Fruit fly (Drosophila melanogaster) ovary, adult (tissue): Measurements from ENCODE around the gene Chchd3.

Experiments used
- CG17801 ChIP-seq: fragments of 200-800 bp; optimal IDR thresholded peaks from 2 replicates; lab custom pipeline; 2019; ENCODE audit warnings: missing biosample characterization, mild to moderate bottlenecking, missing genetic modification characterization, moderate library complexity; ENCODE audit not compliant: partially characterized antibody

The Chchd3 gene

DNA sequence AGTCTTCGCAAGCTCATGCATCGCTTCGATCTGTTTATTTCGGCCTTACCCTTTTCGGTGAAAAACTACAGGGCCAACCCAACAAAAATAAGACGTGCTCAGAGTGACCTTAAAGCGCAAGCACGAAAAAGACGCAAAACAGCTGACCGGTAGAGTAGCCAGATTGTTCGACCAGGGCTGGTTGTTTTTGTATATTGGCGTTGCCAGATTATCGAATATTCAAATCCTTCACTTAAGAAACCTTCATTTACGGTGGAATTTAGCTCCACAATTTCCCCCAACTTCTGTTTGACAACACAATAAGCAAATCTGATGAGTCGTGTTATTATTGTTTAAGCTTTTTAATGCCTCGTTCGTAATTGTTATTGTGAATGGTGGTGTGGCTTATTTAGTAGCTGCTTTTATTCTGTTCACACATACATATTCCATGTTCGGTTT lies at the start of gene Chchd3:
Chchd3 (minus strand) TSS at position 132 of the 438 bp plus-strand sequence.
- no peak for TF ChIP-seq CG17801 (GFP tag; lab: Kevin White, UChicago)

DNA sequence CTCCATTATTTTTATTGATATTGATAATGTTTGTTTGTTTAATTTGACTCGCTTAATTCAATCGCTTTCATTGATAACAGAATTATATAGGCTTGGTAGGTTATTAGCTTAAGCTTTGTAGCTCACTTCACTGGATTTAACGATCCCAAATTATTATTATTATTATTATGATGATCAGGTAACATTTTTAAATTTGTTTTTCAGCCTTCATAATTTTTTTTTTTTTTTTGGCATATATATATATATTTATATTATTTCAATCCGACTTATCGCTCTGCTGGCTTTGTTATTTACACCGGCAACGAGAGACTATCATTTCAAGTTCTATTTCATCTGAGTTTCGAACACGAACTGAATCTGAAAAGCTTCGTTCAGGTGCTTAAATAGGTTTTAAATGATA lies 47.4 kb upstream of the Chchd3 start, which contains the start of gene CG15553:
CG15553 (minus strand) TSS at position 101 of the 400 bp plus-strand sequence.
- TF ChIP-seq CG17801 (GFP tag; lab: Kevin White, UChicago): no peak

DNA sequence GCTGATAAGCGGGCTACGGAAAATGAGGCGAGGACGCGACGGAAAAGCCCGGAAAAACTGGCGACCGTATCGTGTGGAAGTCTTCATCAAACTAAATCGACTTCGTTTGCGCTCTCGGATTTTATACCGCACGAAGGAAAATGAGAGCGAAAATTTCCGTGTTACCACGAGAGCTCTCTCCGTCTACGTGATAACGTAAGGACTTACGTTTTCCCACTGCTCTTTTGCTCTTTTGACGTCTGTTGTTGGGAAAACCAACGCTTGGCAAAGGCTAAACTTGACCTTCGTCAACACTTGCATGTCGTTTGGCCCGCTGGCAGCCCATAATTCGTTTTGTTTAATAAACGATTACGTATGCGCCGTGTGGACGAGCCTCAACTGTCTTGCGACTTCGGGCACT lies 43.5 kb upstream of the Chchd3 start, which contains the start of gene CG11317:
CG11317 (minus strand) TSS at position 101 of the 400 bp plus-strand sequence.
- TF ChIP-seq CG17801 (GFP tag; lab: Kevin White, UChicago): no peak

DNA sequence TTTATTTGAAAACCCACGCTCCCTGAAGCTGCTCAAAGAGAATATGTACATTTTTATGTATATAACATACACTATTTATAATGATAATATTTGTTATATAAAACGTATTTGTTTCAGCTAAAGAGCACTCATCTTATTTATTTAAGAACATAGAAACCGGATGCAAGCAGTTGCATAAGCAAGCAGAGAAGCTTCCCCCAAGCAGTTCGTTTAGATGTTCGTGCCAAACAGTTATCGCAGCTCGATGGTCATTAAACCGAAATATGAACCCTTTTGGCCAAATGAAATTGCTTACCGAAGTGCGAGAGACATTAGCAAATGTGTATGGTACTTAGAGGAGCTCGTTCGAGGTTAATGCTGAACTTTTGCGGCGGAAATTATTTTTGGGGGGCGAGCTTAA lies 36.3 kb upstream of the Chchd3 start:
- TF ChIP-seq CG17801 (GFP tag; lab: Kevin White, UChicago): no peak

DNA sequence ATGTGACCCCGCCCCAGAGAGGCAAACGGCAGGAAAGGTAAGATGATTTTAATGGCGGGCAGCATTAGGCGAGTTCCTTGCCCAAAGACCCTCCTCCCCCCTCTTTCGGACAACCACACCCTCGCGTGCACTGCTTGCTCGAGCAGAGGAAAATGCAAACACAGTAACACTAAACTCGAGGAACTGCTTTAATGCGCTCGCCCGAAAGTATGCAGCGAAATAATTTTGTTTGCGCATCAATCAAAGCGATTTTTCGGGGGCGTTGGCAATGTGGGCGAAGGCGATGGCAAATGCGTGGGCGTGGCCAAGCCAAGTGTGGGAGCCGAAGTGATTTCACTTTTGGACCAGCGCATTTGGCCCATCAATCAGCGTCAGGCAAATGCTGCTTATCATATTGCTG lies 32.7 kb upstream of the Chchd3 start:
- no peak for TF ChIP-seq CG17801 (GFP tag; lab: Kevin White, UChicago)

DNA sequence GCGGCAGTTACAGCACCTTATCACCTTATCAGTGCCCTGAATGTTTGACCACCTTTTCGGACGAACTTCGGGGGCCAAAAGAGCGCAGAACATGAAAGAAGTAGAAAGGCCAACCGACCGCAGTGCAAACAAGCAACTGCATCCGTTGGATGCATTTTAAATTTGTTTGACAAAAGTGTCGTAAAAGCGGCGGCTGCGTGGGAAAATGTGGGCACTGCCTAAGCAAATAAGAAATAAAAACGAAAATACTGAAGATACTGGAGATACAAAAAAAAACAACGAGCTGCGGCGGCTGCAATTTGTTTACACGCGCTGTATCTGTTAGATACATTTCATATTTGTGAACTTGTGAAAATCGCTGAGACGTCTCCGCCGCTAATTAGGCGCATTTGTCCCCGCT lies 17.0 kb upstream of the Chchd3 start:
- no peak for TF ChIP-seq CG17801 (GFP tag; lab: Kevin White, UChicago)

DNA sequence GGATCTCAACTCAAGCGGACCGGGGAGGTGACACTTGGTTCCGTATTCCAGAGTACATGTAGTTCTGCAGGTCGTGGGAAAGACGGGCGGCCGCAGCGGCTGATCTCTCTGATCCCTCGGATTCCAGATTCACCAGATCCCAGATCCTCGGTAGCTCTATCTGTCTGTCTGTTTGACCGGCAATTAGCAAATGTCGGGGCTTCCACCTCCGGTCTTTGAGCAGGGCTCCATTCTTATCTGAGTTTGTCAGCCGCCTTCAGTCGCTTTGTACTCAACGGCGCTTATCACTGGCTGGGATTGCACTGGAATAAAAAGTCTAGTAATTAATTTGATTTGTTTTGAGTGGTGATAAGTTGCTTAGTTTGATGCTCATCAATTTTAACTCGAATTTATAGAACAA lies 12.6 kb upstream of the Chchd3 start:
- TF ChIP-seq CG17801 (GFP tag; lab: Kevin White, UChicago): no peak

DNA sequence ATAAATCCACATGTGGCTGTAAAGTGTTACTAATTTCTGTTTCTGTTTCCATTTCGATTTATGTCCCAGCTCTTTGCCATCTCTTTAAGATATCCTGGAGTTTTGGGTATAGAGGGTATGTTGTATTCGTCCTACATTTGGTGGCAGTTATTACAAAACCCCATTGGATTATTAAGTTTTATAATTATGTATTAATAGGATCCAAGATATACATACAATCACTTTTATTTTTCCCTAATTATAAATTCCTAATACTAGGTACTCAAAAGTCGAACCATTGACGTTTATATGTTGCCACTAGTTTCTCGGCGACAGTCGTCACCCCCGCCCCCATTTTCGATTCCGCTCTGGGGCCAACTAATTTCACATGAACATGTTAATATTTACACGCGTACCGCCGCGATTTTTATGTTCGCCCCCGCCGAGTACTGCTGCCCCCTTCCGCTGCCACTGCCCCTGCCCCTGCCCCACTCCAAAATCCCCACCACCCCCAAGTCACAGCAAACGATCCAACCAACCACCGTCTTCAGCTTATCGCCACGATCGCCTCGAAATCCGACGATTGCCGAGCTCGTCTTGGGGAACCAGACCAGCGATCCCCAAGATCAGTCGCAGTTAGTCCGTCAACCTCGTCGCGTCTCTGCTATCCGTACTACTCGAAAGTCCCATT lies 11.1 kb upstream of the Chchd3 start, which contains the start of gene Sox100B:
Sox100B (plus strand) TSS at position 601 of the 670 bp plus-strand sequence.
- TF ChIP-seq CG17801 (GFP tag; lab: Kevin White, UChicago): no peak

DNA sequence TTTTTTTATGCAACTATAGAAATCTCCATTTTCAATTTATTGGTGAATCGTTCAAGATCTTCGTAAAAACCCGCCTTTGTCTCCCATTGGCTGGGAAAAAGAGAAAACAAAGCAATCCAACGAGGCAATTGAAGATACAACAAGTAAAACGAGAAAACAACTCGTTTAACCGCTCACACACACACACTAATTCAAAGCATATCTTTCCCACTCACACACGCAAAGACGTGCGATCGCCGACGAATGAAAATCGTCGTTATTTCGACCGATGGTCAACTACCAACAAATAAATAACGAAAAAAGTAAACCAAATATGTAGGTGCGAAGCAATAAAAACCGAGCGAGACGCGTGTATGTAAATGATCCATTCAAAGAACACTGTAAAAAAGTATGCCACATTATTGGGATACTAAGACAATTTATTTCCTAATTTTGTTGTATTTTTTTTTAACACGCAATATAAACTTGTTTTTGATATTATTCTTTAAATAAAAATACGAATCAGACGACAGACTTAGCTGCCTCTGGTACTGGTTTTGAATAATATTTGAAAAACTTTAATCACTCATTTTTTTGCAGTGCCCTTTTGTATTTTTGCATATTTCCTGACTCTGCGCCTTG lies 8.7 kb upstream of the Chchd3 start:
- TF ChIP-seq CG17801 (GFP tag; lab: Kevin White, UChicago): peak; percentile 88

DNA sequence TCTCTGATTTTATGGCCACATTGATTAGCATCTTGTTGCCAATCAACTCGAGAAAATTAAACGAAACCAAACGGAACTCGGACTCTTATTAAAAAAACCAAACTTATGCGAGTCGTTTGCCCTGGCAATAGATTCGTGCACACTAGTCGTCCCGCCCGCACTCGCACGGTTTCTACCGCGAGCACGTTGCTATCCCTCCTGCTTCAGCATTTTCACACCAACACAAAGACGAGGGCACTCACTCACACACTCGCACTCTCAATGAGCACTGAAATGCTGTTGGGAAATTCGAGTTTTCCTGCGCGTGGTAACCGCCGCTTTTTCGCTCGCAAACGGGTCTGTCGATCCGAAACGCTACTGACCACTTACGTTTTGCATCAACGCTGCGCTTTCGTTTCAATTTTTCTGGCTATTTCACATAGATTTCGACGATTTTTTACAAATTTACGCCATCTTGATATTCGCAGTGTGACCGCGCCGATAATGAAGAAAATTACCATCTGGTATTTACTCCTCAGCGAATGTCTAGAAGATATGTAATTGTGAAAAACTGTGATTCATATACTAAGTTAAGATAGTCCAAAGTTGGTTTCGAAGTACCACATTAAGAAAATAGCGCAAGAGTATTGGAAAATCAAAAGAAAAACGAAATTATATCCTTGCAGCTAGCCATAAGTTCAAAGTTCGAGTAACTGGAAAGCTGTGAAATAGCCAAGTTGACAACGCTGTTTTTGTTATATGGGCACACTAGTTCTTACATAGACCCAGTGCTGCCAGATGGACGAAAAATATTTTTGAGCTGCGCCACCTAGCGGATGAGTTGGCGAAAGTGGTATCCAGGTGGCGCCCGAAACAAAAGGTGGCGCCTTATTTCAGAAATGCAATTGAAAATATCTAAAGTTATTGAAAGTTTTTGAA lies 7.3 kb upstream of the Chchd3 start, which contains the start of gene dco:
dco (minus strand) TSS at position 503 of the 918 bp plus-strand sequence.
- peak; percentile 41 for TF ChIP-seq CG17801 (GFP tag; lab: Kevin White, UChicago)

DNA sequence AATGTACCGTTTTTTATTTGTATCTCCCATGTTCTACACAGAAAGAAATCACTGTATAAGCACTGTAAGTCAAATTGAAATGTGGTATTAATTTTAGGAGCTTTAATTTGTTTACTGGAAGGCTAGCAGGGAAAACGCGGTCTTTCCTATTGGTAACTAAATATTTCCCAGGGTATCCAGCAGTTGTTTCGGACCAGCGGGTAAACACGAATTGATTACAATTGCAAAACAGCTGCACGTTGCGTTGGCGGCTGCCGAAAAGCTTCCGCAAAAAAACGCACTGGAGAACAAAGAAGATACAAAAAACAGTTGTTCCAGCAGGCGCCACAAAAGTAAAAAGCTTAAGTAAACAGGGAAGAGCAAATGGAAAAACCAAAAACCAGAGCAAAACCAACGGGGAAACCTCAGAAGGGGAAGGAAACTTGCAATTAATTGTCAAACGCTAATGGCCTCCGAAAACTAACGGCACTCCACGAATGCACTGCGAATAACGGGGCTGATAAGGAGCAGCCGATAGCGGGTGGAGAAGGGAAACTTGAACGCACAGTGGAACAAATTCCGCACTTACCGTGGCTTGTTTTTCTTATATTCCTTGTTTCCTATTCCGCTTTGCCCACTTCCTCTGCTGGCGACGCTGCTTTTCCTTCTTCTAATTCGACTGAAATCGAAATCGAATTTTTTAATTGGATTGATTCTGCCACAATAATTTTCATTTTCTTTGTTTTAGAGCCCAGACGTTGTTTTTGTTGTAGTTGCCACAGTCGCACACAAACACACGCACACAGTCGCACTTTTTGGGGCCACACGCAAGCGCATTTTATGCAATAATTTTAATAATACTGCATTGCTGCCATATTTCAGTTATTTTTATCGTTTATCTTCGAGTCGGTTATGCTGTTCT lies 6.3 kb upstream of the Chchd3 start:
- TF ChIP-seq CG17801 (GFP tag; lab: Kevin White, UChicago): no peak

DNA sequence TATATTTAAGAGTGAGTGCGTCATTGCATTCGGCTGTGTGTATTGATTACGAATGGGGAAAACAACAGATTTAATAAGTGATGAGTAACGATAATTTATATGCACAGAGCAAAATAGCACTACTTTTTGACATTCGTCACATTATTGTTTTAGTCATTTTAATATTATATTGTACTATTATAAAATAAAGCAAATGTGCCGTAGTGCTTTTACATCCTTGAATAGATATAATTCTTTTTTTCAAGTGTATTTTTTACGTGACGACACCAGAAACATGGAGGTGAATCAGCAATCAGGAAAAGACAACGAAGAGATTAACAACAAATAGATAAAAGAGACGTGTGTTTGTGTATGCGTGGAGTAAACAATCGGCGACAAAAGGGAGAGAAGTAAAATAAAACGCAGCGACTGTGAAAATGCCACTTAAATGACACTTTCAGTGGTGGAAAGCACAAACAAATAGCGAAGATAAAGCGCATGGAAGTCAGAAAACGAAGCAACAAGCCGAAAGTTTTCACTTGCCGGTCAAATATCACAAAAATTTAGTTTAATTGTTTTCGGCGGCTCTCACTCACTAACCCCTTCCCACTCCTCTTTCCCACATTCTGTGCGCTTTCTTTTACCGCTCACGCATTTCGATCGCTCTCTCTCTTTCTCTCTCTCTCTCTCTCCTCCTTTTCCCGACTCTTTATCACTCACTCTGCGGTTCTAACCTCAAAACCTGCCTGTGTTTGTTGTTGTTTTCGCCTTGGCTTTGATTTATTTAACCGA lies 5.5 kb upstream of the Chchd3 start:
- TF ChIP-seq CG17801 (GFP tag; lab: Kevin White, UChicago): peak; percentile 91

DNA sequence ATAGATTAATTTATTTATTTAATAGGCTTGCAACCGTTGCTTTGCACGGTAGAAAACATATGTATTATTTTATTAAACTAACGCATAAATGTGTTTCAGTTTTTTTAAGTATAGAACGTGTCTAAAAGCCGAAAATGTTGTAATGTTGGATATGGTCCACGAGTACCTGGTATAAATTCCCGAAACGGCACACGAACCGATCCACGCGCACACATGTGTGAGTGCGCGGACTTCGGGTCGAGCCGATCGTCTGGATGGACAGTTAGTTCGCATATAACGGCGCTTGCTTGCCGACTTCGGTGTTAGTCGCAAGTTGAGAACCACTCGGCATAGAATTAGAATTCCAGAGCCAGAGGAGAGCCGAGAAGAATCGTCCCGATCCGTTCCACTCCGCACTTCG lies 5.1 kb downstream of the Chchd3 start, which contains the start of gene Alp4:
Alp4 (plus strand) TSS at position 301 of the 400 bp plus-strand sequence.
- no peak for TF ChIP-seq CG17801 (GFP tag; lab: Kevin White, UChicago)
